Fruit fly (Drosophila melanogaster) whole organism, embryonic: ENCODE results near the gene CG14424.

Experiments
- Abd-B ChIP-seq: fragments of 200-800 bp; sonication (Bioruptor generic); optimal IDR thresholded peaks from 2 replicates; lab custom pipeline; 2018; ENCODE audit warnings: missing biosample characterization, mild to moderate bottlenecking, missing genetic modification characterization, moderate library complexity
- BtbVII ChIP-seq: fragments of 200-800 bp; sonication (Bioruptor generic); optimal IDR thresholded peaks from 3 replicates; lab custom pipeline; 2017; ENCODE audit warnings: missing biosample characterization, mild to moderate bottlenecking, missing genetic modification characterization
- CG10209 ChIP-seq: fragments of 200-800 bp; sonication (Bioruptor generic); optimal IDR thresholded peaks from 3 replicates; lab custom pipeline; 2017; ENCODE audit warnings: missing biosample characterization, mild to moderate bottlenecking, missing genetic modification characterization, missing genetic modification reagents
- CG12299 ChIP-seq: fragments of 200-800 bp; sonication (Bioruptor generic); optimal IDR thresholded peaks from 2 replicates; lab custom pipeline; 2018; ENCODE audit warnings: missing biosample characterization, mild to moderate bottlenecking, missing genetic modification characterization
- CG13894 ChIP-seq: fragments of 200-800 bp; sonication (Bioruptor generic); optimal IDR thresholded peaks from 3 replicates; lab custom pipeline; 2018; ENCODE audit warnings: missing biosample characterization, mild to moderate bottlenecking, missing genetic modification characterization, moderate library complexity
- CG15514 ChIP-seq: fragments of 200-800 bp; sonication (Bioruptor generic); optimal IDR thresholded peaks from 3 replicates; lab custom pipeline; 2017; ENCODE audit warnings: missing biosample characterization, missing genetic modification characterization, mild to moderate bottlenecking, moderate library complexity, missing genetic modification reagents
- CG17186 ChIP-seq: fragments of 200-800 bp; sonication (Bioruptor generic); optimal IDR thresholded peaks from 3 replicates; lab custom pipeline; 2017; ENCODE audit warnings: missing biosample characterization, missing genetic modification reagents, missing genetic modification characterization
- CG1792 ChIP-seq: fragments of 200-800 bp; sonication (Bioruptor generic); optimal IDR thresholded peaks from 2 replicates; lab custom pipeline; 2016; ENCODE audit warnings: missing biosample characterization, missing genetic modification characterization
- CG18011 ChIP-seq: fragments of 200-800 bp; sonication (Bioruptor generic); optimal IDR thresholded peaks from 2 replicates; lab custom pipeline; 2017; ENCODE audit warnings: missing biosample characterization, missing genetic modification characterization, mild to moderate bottlenecking, moderate library complexity, missing genotype
- CG31224 ChIP-seq: fragments of 200-800 bp; sonication (Bioruptor generic); IDR thresholded peaks from 2 replicates; pipeline ENCODE4 v1.3.6; 2022; ENCODE audit warnings: missing biosample characterization, missing genetic modification characterization
- CG32767 ChIP-seq: fragments of 200-800 bp; sonication (Bioruptor generic); IDR thresholded peaks from 2 replicates; pipeline ENCODE4 v1.3.6; 2022; ENCODE audit warnings: missing biosample characterization, missing genetic modification characterization
- CG32772 ChIP-seq: fragments of 200-800 bp; sonication (Bioruptor generic); IDR thresholded peaks from 2 replicates; pipeline ENCODE4 v1.3.6; 2022; ENCODE audit warnings: missing biosample characterization, missing genetic modification characterization
- CG34376 ChIP-seq: fragments of 200-800 bp; sonication (Bioruptor generic); optimal IDR thresholded peaks from 2 replicates; lab custom pipeline; 2018; ENCODE audit warnings: missing biosample characterization, mild to moderate bottlenecking, missing genetic modification characterization
- CG4617 ChIP-seq: fragments of 200-800 bp; sonication (Bioruptor generic); optimal IDR thresholded peaks from 3 replicates; lab custom pipeline; 2016; ENCODE audit warnings: missing biosample characterization, missing genetic modification characterization, borderline replicate concordance
- CG5245 ChIP-seq: fragments of 200-800 bp; sonication (Bioruptor generic); optimal IDR thresholded peaks from 3 replicates; lab custom pipeline; 2016; ENCODE audit warnings: missing biosample characterization, missing genetic modification characterization
- CG6654 ChIP-seq: fragments of 200-800 bp; sonication (Bioruptor generic); optimal IDR thresholded peaks from 2 replicates; lab custom pipeline; 2017; ENCODE audit warnings: missing biosample characterization, mild to moderate bottlenecking, missing genetic modification characterization
- CG7928 ChIP-seq: fragments of 200-800 bp; sonication (Bioruptor generic); optimal IDR thresholded peaks from 2 replicates; lab custom pipeline; 2017; ENCODE audit warnings: missing biosample characterization, mild to moderate bottlenecking, missing genetic modification characterization
- CG7963 ChIP-seq: fragments of 200-800 bp; sonication (Bioruptor generic); IDR thresholded peaks from 3 replicates; pipeline ENCODE4 v1.3.6; 2022; ENCODE audit warnings: missing biosample characterization, missing genetic modification characterization; ENCODE audit not compliant: partially characterized antibody
- GATAe ChIP-seq: fragments of 200-800 bp; sonication (Bioruptor generic); conservative IDR thresholded peaks from 2 replicates; pipeline ENCODE4 v1.3.6; 2022; ENCODE audit warnings: missing biosample characterization, missing genetic modification characterization
- H2.0 ChIP-seq: fragments of 200-800 bp; sonication (Bioruptor generic); IDR thresholded peaks from 2 replicates; pipeline ENCODE4 v1.3.6; 2022; ENCODE audit warnings: missing biosample characterization, missing genetic modification characterization
- HmgD ChIP-seq: fragments of 200-800 bp; sonication (Bioruptor generic); optimal IDR thresholded peaks from 3 replicates; lab custom pipeline; 2016; ENCODE audit warnings: missing biosample characterization, missing genetic modification characterization
- MTF-1 ChIP-seq: fragments of 200-800 bp; sonication (Bioruptor generic); optimal IDR thresholded peaks from 2 replicates; lab custom pipeline; 2018; ENCODE audit warnings: missing biosample characterization, mild to moderate bottlenecking, missing genetic modification characterization, borderline replicate concordance
- Sin3A ChIP-seq: fragments of >200 bp; optimal IDR thresholded peaks from 2 replicates; lab custom pipeline; 2018
- Six4 ChIP-seq: fragments of 200-800 bp; sonication (Bioruptor generic); optimal IDR thresholded peaks from 2 replicates; lab custom pipeline; 2016; ENCODE audit warnings: missing biosample characterization, missing genetic modification characterization
- Sox100B ChIP-seq: fragments of 200-800 bp; sonication (Bioruptor generic); optimal IDR thresholded peaks from 3 replicates; lab custom pipeline; 2018; ENCODE audit warnings: missing biosample characterization, mild to moderate bottlenecking, missing genetic modification characterization
- cato ChIP-seq: fragments of 200-800 bp; sonication (Bioruptor generic); optimal IDR thresholded peaks from 2 replicates; lab custom pipeline; 2016; ENCODE audit warnings: missing biosample characterization, missing genetic modification characterization, borderline replicate concordance
- cg ChIP-seq: fragments of 200-800 bp; sonication (Bioruptor generic); optimal IDR thresholded peaks from 3 replicates; lab custom pipeline; 2019; ENCODE audit warnings: missing biosample characterization, mild to moderate bottlenecking, missing genetic modification characterization, moderate library complexity
- corto ChIP-seq: fragments of 200-800 bp; sonication (Bioruptor generic); optimal IDR thresholded peaks from 2 replicates; lab custom pipeline; 2016; ENCODE audit warnings: missing biosample characterization, mild to moderate bottlenecking, missing genetic modification characterization, moderate library complexity
- croc ChIP-seq: fragments of 200-800 bp; sonication (Bioruptor generic); conservative IDR thresholded peaks from 3 replicates; pipeline ENCODE4 v1.3.6; 2022; ENCODE audit warnings: missing biosample characterization, missing genetic modification characterization
- dimm ChIP-seq: fragments of 200-800 bp; sonication (Bioruptor generic); IDR thresholded peaks from 2 replicates; pipeline ENCODE4 v1.3.6; 2022; ENCODE audit warnings: missing biosample characterization, missing genetic modification characterization
- dm ChIP-seq: fragments of 200-800 bp; sonication (Bioruptor generic); optimal IDR thresholded peaks from 3 replicates; lab custom pipeline; 2016; ENCODE audit warnings: missing biosample characterization, missing genetic modification characterization
- eve ChIP-seq, 2 experiments: fragments of >200 bp; optimal IDR thresholded peaks; 2 replicates each; lab custom pipeline; 2017; ENCODE audit warnings: missing biosample characterization in 2 of 2, missing genetic modification characterization in 2 of 2
- hbn ChIP-seq: fragments of 200-800 bp; sonication (Bioruptor generic); IDR thresholded peaks from 2 replicates; pipeline ENCODE4 v1.3.6; 2022; ENCODE audit warnings: missing biosample characterization, missing genetic modification characterization; ENCODE audit not compliant: partially characterized antibody
- kay ChIP-seq: fragments of 200-800 bp; sonication (Bioruptor generic); optimal IDR thresholded peaks from 2 replicates; lab custom pipeline; 2016; ENCODE audit warnings: missing biosample characterization, missing genetic modification characterization
- klu ChIP-seq: fragments of 200-800 bp; sonication (Bioruptor generic); IDR thresholded peaks from 2 replicates; pipeline ENCODE4 v1.3.6; 2022; ENCODE audit warnings: missing biosample characterization, missing genetic modification characterization
- nau ChIP-seq: fragments of 200-800 bp; sonication (Bioruptor generic); optimal IDR thresholded peaks from 3 replicates; lab custom pipeline; 2017; ENCODE audit warnings: missing biosample characterization, mild to moderate bottlenecking, missing genetic modification characterization, missing genetic modification reagents
- phol ChIP-seq: fragments of 200-800 bp; sonication (Bioruptor generic); optimal IDR thresholded peaks from 3 replicates; lab custom pipeline; 2018; ENCODE audit warnings: missing biosample characterization, mild to moderate bottlenecking, missing genetic modification characterization, moderate library complexity
- pros ChIP-seq: fragments of 200-800 bp; sonication (Bioruptor generic); optimal IDR thresholded peaks from 3 replicates; lab custom pipeline; 2019; ENCODE audit warnings: missing biosample characterization, mild to moderate bottlenecking, missing genetic modification characterization, moderate library complexity
- pzg ChIP-seq: fragments of 200-800 bp; sonication (Bioruptor generic); optimal IDR thresholded peaks from 3 replicates; lab custom pipeline; 2018; ENCODE audit warnings: missing biosample characterization, mild to moderate bottlenecking, missing genetic modification characterization, moderate library complexity
- rib ChIP-seq: fragments of 200-800 bp; sonication (Bioruptor generic); IDR thresholded peaks from 2 replicates; pipeline ENCODE4 v1.3.6; 2022; ENCODE audit warnings: missing biosample characterization, missing genetic modification characterization
- run ChIP-seq: fragments of 200-800 bp; sonication (Bioruptor generic); optimal IDR thresholded peaks from 3 replicates; lab custom pipeline; 2018; ENCODE audit warnings: missing biosample characterization, mild to moderate bottlenecking, missing genetic modification characterization
- slbo ChIP-seq: fragments of 200-800 bp; sonication (Bioruptor generic); IDR thresholded peaks from 2 replicates; pipeline ENCODE4 v1.3.6; 2022; ENCODE audit warnings: missing biosample characterization, missing genetic modification characterization
- sob ChIP-seq: fragments of 200-800 bp; sonication (Bioruptor generic); IDR thresholded peaks from 2 replicates; pipeline ENCODE4 v1.3.6; 2022; ENCODE audit warnings: missing biosample characterization, missing genetic modification characterization
- tap ChIP-seq: fragments of 200-800 bp; optimal IDR thresholded peaks from 3 replicates; lab custom pipeline; 2019; ENCODE audit warnings: missing biosample characterization, mild to moderate bottlenecking, missing genetic modification characterization, moderate library complexity
- tin ChIP-seq: fragments of 200-800 bp; sonication (Bioruptor generic); optimal IDR thresholded peaks from 3 replicates; lab custom pipeline; 2016; ENCODE audit warnings: missing biosample characterization, missing genetic modification characterization
- tll ChIP-seq, 2 experiments: fragments of 200-800 bp in 1 of 2; fragments of >200 bp in 1 of 2; sonication (Bioruptor generic) in 1 of 2; optimal IDR thresholded peaks; 2 replicates each; lab custom pipeline; 2017 to 2019; ENCODE audit warnings: missing biosample characterization in 2 of 2, missing genetic modification characterization in 2 of 2, mild to moderate bottlenecking in 1 of 2, moderate library complexity in 1 of 2
- tup ChIP-seq: fragments of 200-800 bp; sonication (Bioruptor generic); optimal IDR thresholded peaks from 2 replicates; lab custom pipeline; 2016; ENCODE audit warnings: missing biosample characterization, mild to moderate bottlenecking, missing genetic modification characterization, moderate library complexity
- unpg ChIP-seq: fragments of 200-800 bp; sonication (Bioruptor generic); optimal IDR thresholded peaks from 3 replicates; lab custom pipeline; 2018; ENCODE audit warnings: missing biosample characterization, mild to moderate bottlenecking, missing genetic modification characterization, moderate library complexity
- vfl ChIP-seq: fragments of 200-800 bp; sonication (Bioruptor generic); optimal IDR thresholded peaks from 2 replicates; lab custom pipeline; 2016; ENCODE audit warnings: missing biosample characterization, missing genetic modification characterization
- wdn ChIP-seq: fragments of 200-800 bp; sonication (Bioruptor generic); IDR thresholded peaks from 2 replicates; pipeline ENCODE4 v1.3.6; 2022; ENCODE audit warnings: missing biosample characterization, missing genetic modification characterization
- zfh2 ChIP-seq: fragments of 200-800 bp; sonication (Bioruptor generic); optimal IDR thresholded peaks from 2 replicates; lab custom pipeline; 2016; ENCODE audit warnings: missing biosample characterization, missing genetic modification characterization

Gene CG14424

DNA sequence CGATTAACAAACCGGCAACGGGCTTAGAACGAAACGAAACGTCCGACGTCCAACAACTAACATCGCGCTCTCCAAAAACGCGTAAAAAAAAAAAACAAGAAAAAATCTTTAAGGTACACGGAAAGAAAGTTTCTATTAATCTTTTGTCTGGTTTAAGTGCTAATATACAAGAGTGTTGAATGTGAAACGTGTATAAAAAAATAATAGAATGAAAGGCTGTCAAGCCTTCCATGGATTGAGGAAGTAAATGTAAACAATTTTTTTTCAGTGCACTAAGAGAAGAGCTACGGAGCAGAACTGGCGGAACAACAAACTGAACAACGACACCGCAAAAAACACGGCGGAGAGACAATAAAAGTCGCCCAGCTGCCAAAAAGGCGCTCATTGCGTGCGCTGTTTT lies 7.3 kb downstream of the CG14424 start, which contains the start of gene CG3588 (continued):
- TF ChIP-seq zfh2 (GFP tag; lab: Kevin White, UChicago) (peak; percentile 77), CG34376 (GFP tag; lab: Kevin White, UChicago) (peak; percentile 48), phol (tag; lab: Kevin White, UChicago) (peak; percentile 51), CG13894 (tag; lab: Kevin White, UChicago) (peak; percentile 79), CG1792 (peak; percentile 71), cato (no peak), GATAe (no peak), Sin3A (no peak), MTF-1 (GFP tag; lab: Kevin White, UChicago) (peak; percentile 21), pzg (GFP tag; lab: Kevin White, UChicago) (no peak), corto (GFP tag; lab: Kevin White, UChicago) (no peak), CG31224 (GFP tag; lab: Robert Waterston, UW) (peak; percentile 62), slbo (GFP tag; lab: Robert Waterston, UW) (peak; percentile 89), eve (GFP tag; optimal IDR thresholded peaks at IDR 0.05; lab: Kevin White, UChicago) (peak in 1 of 2 experiments; percentile 74), vfl (peak; percentile 66), BtbVII (GFP tag; lab: Kevin White, UChicago) (peak; percentile 60), dimm (GFP tag; lab: Robert Waterston, UW) (no peak), Six4 (GFP tag; lab: Kevin White, UChicago) (peak; percentile 42), Sox100B (peak; percentile 44), H2.0 (GFP tag; lab: Robert Waterston, UW) (peak; percentile 81), CG10209 (GFP tag; lab: Kevin White, UChicago) (peak; percentile 61), CG12299 (tag; lab: Kevin White, UChicago) (no peak), HmgD (GFP tag; lab: Kevin White, UChicago) (no peak), pros (GFP tag; lab: Kevin White, UChicago) (no peak), CG4617 (GFP tag; lab: Kevin White, UChicago) (no peak), unpg (GFP tag; lab: Kevin White, UChicago) (peak; percentile 81), croc (GFP tag; lab: Robert Waterston, UW) (peak; percentile 38; the same call in 2 of the 3 replicates), tap (tag; lab: Kevin White, UChicago) (peak; percentile 32), CG15514 (GFP tag; lab: Kevin White, UChicago) (peak; percentile 64), cg (GFP tag; lab: Kevin White, UChicago) (no peak), CG32767 (GFP tag; lab: Robert Waterston, UW) (peak; percentile 63), hbn (GFP tag; lab: Robert Waterston, UW) (no peak), tup (GFP tag; lab: Kevin White, UChicago) (peak; percentile 12), run (no peak), CG18011 (GFP tag; lab: Kevin White, UChicago) (peak; percentile 46), rib (GFP tag; lab: Robert Waterston, UW) (peak; percentile 84), CG7963 (GFP tag; lab: Robert Waterston, UW) (no peak), klu (peak; percentile 69), CG7928 (GFP tag; lab: Kevin White, UChicago) (no peak), sob (GFP tag; lab: Robert Waterston, UW) (peak; percentile 79), dm (peak; percentile 43), CG5245 (GFP tag; lab: Kevin White, UChicago) (peak; percentile 44), kay (GFP tag; lab: Kevin White, UChicago) (no peak), tll (GFP tag; optimal IDR thresholded peaks at IDR 0.05; lab: Kevin White, UChicago) (no peak), tin (GFP tag; lab: Kevin White, UChicago) (peak; percentile 66), CG6654 (GFP tag; lab: Kevin White, UChicago) (no peak), nau (GFP tag; lab: Kevin White, UChicago) (peak; percentile 41), CG32772 (GFP tag; lab: Robert Waterston, UW) (peak; percentile 76), Abd-B (peak; percentile 61), wdn (peak; percentile 70), CG17186 (GFP tag; lab: Kevin White, UChicago) (no peak)
